Fruit fly (Drosophila melanogaster) whole organism, embryonic: ENCODE data around the gene Tfb5.

ENCODE experiments used
- Abd-B ChIP-seq: fragments of 200-800 bp; sonication (Bioruptor generic); optimal IDR thresholded peaks from 2 replicates; lab custom pipeline; 2018; ENCODE audit warnings: missing biosample characterization, mild to moderate bottlenecking, missing genetic modification characterization, moderate library complexity
- B-H2 ChIP-seq: fragments of 200-800 bp; sonication (Bioruptor generic); optimal IDR thresholded peaks from 2 replicates; lab custom pipeline; 2018; ENCODE audit warnings: missing biosample characterization, mild to moderate bottlenecking, missing genetic modification characterization
- Bgb ChIP-seq: fragments of 200-800 bp; sonication (Bioruptor generic); IDR thresholded peaks from 2 replicates; pipeline ENCODE4 v1.3.6; 2022; ENCODE audit warnings: missing biosample characterization, missing genetic modification characterization; ENCODE audit not compliant: partially characterized antibody
- CG10321 ChIP-seq: fragments of 200-800 bp; sonication (Bioruptor generic); IDR thresholded peaks from 2 replicates; pipeline ENCODE4 v1.3.6; 2022; ENCODE audit warnings: missing biosample characterization, missing genetic modification characterization
- CG10366 ChIP-seq: fragments of 200-800 bp; sonication (Bioruptor generic); IDR thresholded peaks from 2 replicates; pipeline ENCODE4 v1.3.6; 2022; ENCODE audit warnings: missing biosample characterization, missing genetic modification characterization
- CG10959 ChIP-seq: fragments of 200-800 bp; sonication (Bioruptor generic); IDR thresholded peaks from 2 replicates; pipeline ENCODE4 v1.3.6; 2022; ENCODE audit warnings: missing biosample characterization, missing genetic modification characterization
- CG1233 ChIP-seq: fragments of 200-800 bp; sonication (Bioruptor generic); optimal IDR thresholded peaks from 4 replicates; lab custom pipeline; 2018; ENCODE audit warnings: missing biosample characterization, mild to moderate bottlenecking, missing genetic modification characterization
- CG12769 ChIP-seq: fragments of 200-800 bp; sonication (Bioruptor generic); optimal IDR thresholded peaks from 2 replicates; lab custom pipeline; 2019; ENCODE audit warnings: missing biosample characterization, mild to moderate bottlenecking, missing genetic modification characterization, moderate library complexity
- CG14860 ChIP-seq: fragments of 200-800 bp; sonication (Bioruptor generic); IDR thresholded peaks from 3 replicates; pipeline ENCODE4 v1.3.6; 2022; ENCODE audit warnings: missing biosample characterization, missing genetic modification characterization; ENCODE audit not compliant: partially characterized antibody
- CG1602 ChIP-seq: fragments of 200-800 bp; sonication (Bioruptor generic); optimal IDR thresholded peaks from 3 replicates; lab custom pipeline; 2016; ENCODE audit warnings: missing biosample characterization, missing genetic modification characterization
- CG16863 ChIP-seq: fragments of 200-800 bp; sonication (Bioruptor generic); optimal IDR thresholded peaks from 3 replicates; lab custom pipeline; 2016; ENCODE audit warnings: missing biosample characterization, missing genetic modification characterization
- CG18476 ChIP-seq: fragments of 200-800 bp; sonication (Bioruptor generic); optimal IDR thresholded peaks from 2 replicates; lab custom pipeline; 2016; ENCODE audit warnings: missing biosample characterization, mild to moderate bottlenecking, missing genetic modification characterization
- CG2712 ChIP-seq: fragments of 200-800 bp; optimal IDR thresholded peaks from 3 replicates; lab custom pipeline; 2019; ENCODE audit warnings: missing biosample characterization, mild to moderate bottlenecking, missing genetic modification characterization, moderate library complexity
- CG4328 ChIP-seq: fragments of 200-800 bp; sonication (Bioruptor generic); optimal IDR thresholded peaks from 3 replicates; lab custom pipeline; 2017; ENCODE audit warnings: missing biosample characterization, missing genetic modification reagents, missing genetic modification characterization
- CG4617 ChIP-seq: fragments of 200-800 bp; sonication (Bioruptor generic); optimal IDR thresholded peaks from 3 replicates; lab custom pipeline; 2016; ENCODE audit warnings: missing biosample characterization, missing genetic modification characterization, borderline replicate concordance
- CG5180 ChIP-seq: fragments of 200-800 bp; sonication (Bioruptor generic); optimal IDR thresholded peaks from 3 replicates; lab custom pipeline; 2017; ENCODE audit warnings: missing biosample characterization, missing genetic modification characterization, mild to moderate bottlenecking, moderate library complexity, missing genetic modification reagents
- CG7372 ChIP-seq: fragments of 200-800 bp; sonication (Bioruptor generic); IDR thresholded peaks from 2 replicates; pipeline ENCODE4 v1.3.6; 2022; ENCODE audit warnings: missing biosample characterization, missing genetic modification characterization
- CG7786 ChIP-seq: fragments of 200-800 bp; sonication (Bioruptor generic); optimal IDR thresholded peaks from 2 replicates; lab custom pipeline; 2016; ENCODE audit warnings: missing biosample characterization, missing genetic modification characterization
- CG8290 ChIP-seq, 3 experiments: fragments of 200-800 bp; sonication (Bioruptor generic); optimal IDR thresholded peaks; 2 replicates each; lab custom pipeline; 2016 to 2019; ENCODE audit warnings: missing biosample characterization in 3 of 3, missing genetic modification characterization in 3 of 3, mild to moderate bottlenecking in 2 of 3, moderate library complexity in 1 of 3
- CG9437 ChIP-seq: fragments of 200-800 bp; sonication (Bioruptor generic); optimal IDR thresholded peaks from 2 replicates; lab custom pipeline; 2018; ENCODE audit warnings: missing biosample characterization, mild to moderate bottlenecking, missing genetic modification characterization
- Eip74EF ChIP-seq, 2 experiments: fragments of 200-800 bp in 1 of 2; fragments of >200 bp in 1 of 2; sonication (Bioruptor generic) in 1 of 2; optimal IDR thresholded peaks; 2 replicates each; lab custom pipeline; 2017 to 2019; ENCODE audit warnings: missing biosample characterization in 2 of 2, missing genetic modification characterization in 2 of 2, mild to moderate bottlenecking in 1 of 2, moderate library complexity in 1 of 2
- Ets65A ChIP-seq: fragments of 200-800 bp; sonication (Bioruptor generic); peaks from one replicate; lab custom pipeline; 2016; ENCODE audit warnings: missing biosample characterization, missing genetic modification characterization
- H2.0 ChIP-seq: fragments of 200-800 bp; sonication (Bioruptor generic); IDR thresholded peaks from 2 replicates; pipeline ENCODE4 v1.3.6; 2022; ENCODE audit warnings: missing biosample characterization, missing genetic modification characterization
- HLH54F ChIP-seq: fragments of 200-800 bp; sonication (Bioruptor generic); optimal IDR thresholded peaks from 3 replicates; lab custom pipeline; 2016; ENCODE audit warnings: missing biosample characterization, missing genetic modification characterization
- Jarid2 ChIP-seq: fragments of 200-800 bp; sonication (Bioruptor generic); optimal IDR thresholded peaks from 3 replicates; lab custom pipeline; 2017; ENCODE audit warnings: mild to moderate bottlenecking, missing biosample characterization, missing genetic modification reagents, missing genetic modification characterization
- NC2α ChIP-seq: fragments of 200-800 bp; sonication (Bioruptor generic); optimal IDR thresholded peaks from 2 replicates; lab custom pipeline; 2016; ENCODE audit warnings: missing biosample characterization, missing genetic modification characterization
- Nf-YA ChIP-seq: fragments of 200-800 bp; sonication (Bioruptor generic); IDR thresholded peaks from 2 replicates; pipeline ENCODE4 v1.3.6; 2022; ENCODE audit warnings: missing biosample characterization, missing genetic modification characterization
- Nf-YC ChIP-seq: fragments of 200-800 bp; optimal IDR thresholded peaks from 3 replicates; lab custom pipeline; 2019; ENCODE audit warnings: missing biosample characterization, mild to moderate bottlenecking, missing genetic modification characterization, moderate library complexity
- Oli ChIP-seq: fragments of 200-800 bp; sonication (Bioruptor generic); optimal IDR thresholded peaks from 2 replicates; lab custom pipeline; 2018; ENCODE audit warnings: missing biosample characterization, mild to moderate bottlenecking, missing genetic modification characterization, moderate library complexity
- Sry-δ ChIP-seq: fragments of 200-800 bp; sonication (Bioruptor generic); optimal IDR thresholded peaks from 2 replicates; lab custom pipeline; 2016; ENCODE audit warnings: missing biosample characterization, missing genetic modification characterization
- Ssrp ChIP-seq: fragments of 200-800 bp; sonication (Bioruptor generic); optimal IDR thresholded peaks from 2 replicates; lab custom pipeline; 2018; ENCODE audit warnings: missing biosample characterization, mild to moderate bottlenecking, missing genetic modification characterization, moderate library complexity
- TFAM ChIP-seq: fragments of 200-800 bp; sonication (Bioruptor generic); optimal IDR thresholded peaks from 2 replicates; lab custom pipeline; 2017; ENCODE audit warnings: missing biosample characterization, missing genetic modification characterization, inconsistent platforms
- Usf ChIP-seq: fragments of 200-800 bp; sonication (Bioruptor generic); optimal IDR thresholded peaks from 2 replicates; lab custom pipeline; 2017; ENCODE audit warnings: missing genotype, missing biosample characterization, missing genetic modification characterization
- bcd ChIP-seq: fragments of 200-800 bp; sonication (Bioruptor generic); optimal IDR thresholded peaks from 2 replicates; lab custom pipeline; 2017; ENCODE audit warnings: missing biosample characterization, mild to moderate bottlenecking, missing genetic modification characterization
- bowl ChIP-seq: fragments of 200-800 bp; sonication (Bioruptor generic); IDR thresholded peaks from 2 replicates; pipeline ENCODE4 v1.3.6; 2022; ENCODE audit warnings: missing biosample characterization, missing genetic modification characterization
- crp ChIP-seq, 2 experiments: fragments of 200-800 bp; sonication (Bioruptor generic); optimal IDR thresholded peaks; 2 replicates in 1 of 2; 3 replicates in 1 of 2; lab custom pipeline; 2017; ENCODE audit warnings: missing biosample characterization in 2 of 2, missing genetic modification characterization in 2 of 2, mild to moderate bottlenecking in 1 of 2, moderate library complexity in 1 of 2
- dan ChIP-seq: fragments of 200-800 bp; sonication (Bioruptor generic); IDR thresholded peaks from 2 replicates; pipeline ENCODE4 v1.3.6; 2022; ENCODE audit warnings: missing biosample characterization, missing genetic modification characterization
- dmrt11E ChIP-seq: fragments of 200-800 bp; sonication (Bioruptor generic); optimal IDR thresholded peaks from 3 replicates; lab custom pipeline; 2018; ENCODE audit warnings: missing biosample characterization, mild to moderate bottlenecking, missing genetic modification characterization, moderate library complexity
- dysf ChIP-seq: fragments of 200-800 bp; sonication (Bioruptor generic); IDR thresholded peaks from 3 replicates; pipeline ENCODE4 v1.3.6; 2022; ENCODE audit warnings: missing biosample characterization, missing genetic modification characterization
- esg ChIP-seq: fragments of 200-800 bp; sonication (Bioruptor generic); conservative IDR thresholded peaks from 2 replicates; pipeline ENCODE4 v1.3.6; 2022; ENCODE audit warnings: missing biosample characterization, missing genetic modification characterization
- kah ChIP-seq: fragments of 200-800 bp; sonication (Bioruptor generic); optimal IDR thresholded peaks from 2 replicates; lab custom pipeline; 2018; ENCODE audit warnings: missing biosample characterization, mild to moderate bottlenecking, missing genetic modification characterization
- kni ChIP-seq: fragments of 200-800 bp; sonication (Bioruptor generic); optimal IDR thresholded peaks from 3 replicates; lab custom pipeline; 2017; ENCODE audit warnings: mild to moderate bottlenecking, missing biosample characterization, missing genetic modification reagents, missing genetic modification characterization
- mld ChIP-seq: fragments of 200-800 bp; sonication (Bioruptor generic); IDR thresholded peaks from 3 replicates; pipeline ENCODE4 v1.3.6; 2022; ENCODE audit warnings: missing biosample characterization, missing genetic modification characterization; ENCODE audit not compliant: partially characterized antibody
- nau ChIP-seq: fragments of 200-800 bp; sonication (Bioruptor generic); optimal IDR thresholded peaks from 3 replicates; lab custom pipeline; 2017; ENCODE audit warnings: missing biosample characterization, mild to moderate bottlenecking, missing genetic modification characterization, missing genetic modification reagents
- nom ChIP-seq: fragments of 200-800 bp; sonication (Bioruptor generic); optimal IDR thresholded peaks from 2 replicates; lab custom pipeline; 2017; ENCODE audit warnings: missing biosample characterization, missing genetic modification characterization, mild to moderate bottlenecking, moderate library complexity, missing genetic modification reagents
- pzg ChIP-seq: fragments of 200-800 bp; sonication (Bioruptor generic); optimal IDR thresholded peaks from 3 replicates; lab custom pipeline; 2018; ENCODE audit warnings: missing biosample characterization, mild to moderate bottlenecking, missing genetic modification characterization, moderate library complexity
- schlank ChIP-seq: fragments of 200-800 bp; sonication (Bioruptor generic); optimal IDR thresholded peaks from 2 replicates; lab custom pipeline; 2018; ENCODE audit warnings: missing biosample characterization, mild to moderate bottlenecking, missing genetic modification characterization
- sens ChIP-seq: fragments of 200-800 bp; sonication (Bioruptor generic); peaks from one replicate; lab custom pipeline; 2016; ENCODE audit warnings: missing biosample characterization, missing genetic modification characterization
- vvl ChIP-seq: fragments of 200-800 bp; sonication (Bioruptor generic); IDR thresholded peaks from 2 replicates; pipeline ENCODE4 v1.3.6; 2022; ENCODE audit warnings: missing biosample characterization, missing genetic modification characterization

Tfb5 gene

DNA sequence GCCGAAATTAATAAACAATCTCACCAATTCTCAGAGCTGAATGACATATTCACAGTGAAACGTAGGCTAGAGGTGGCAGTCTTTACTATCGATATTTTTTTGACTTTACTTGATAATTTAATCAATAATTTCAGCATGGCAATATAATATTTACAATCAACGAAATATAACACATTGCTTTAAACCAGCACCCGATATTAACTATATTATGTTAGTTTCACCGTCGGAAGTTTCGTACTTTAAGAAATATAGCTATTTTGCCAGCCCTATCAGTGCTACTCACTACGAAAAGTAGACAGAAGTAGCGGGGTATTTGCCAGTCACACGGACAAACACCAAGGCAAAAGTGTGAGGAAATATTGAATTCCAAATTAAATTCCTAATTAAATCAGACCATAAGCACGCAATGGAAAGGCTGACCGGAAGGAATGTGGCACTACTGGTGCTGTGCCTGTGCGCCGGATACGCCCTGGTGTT, at the start of gene Tfb5, which contains the start of the genes CG31917 and SelT (continued):
- peak; percentile 59 for TF ChIP-seq HLH54F (GFP tag; lab: Kevin White, UChicago)
- peak; percentile 73 for TF ChIP-seq CG2712
- no peak for TF ChIP-seq Jarid2 (GFP tag; lab: Kevin White, UChicago)
- no peak for TF ChIP-seq mld (GFP tag; lab: Robert Waterston, UW)
- TF ChIP-seq CG12769: no peak
- peak; percentile 57 for TF ChIP-seq CG16863 (GFP tag; lab: Kevin White, UChicago)
- TF ChIP-seq Usf: peak; percentile 10
- TF ChIP-seq Nf-YC (tag; lab: Kevin White, UChicago): no peak
- no peak for TF ChIP-seq TFAM
- peak; percentile 45 for TF ChIP-seq Ssrp (tag; lab: Kevin White, UChicago)
- peak; percentile 94 for TF ChIP-seq Ets65A (GFP tag; lab: Kevin White, UChicago)
- no peak for TF ChIP-seq H2.0 (GFP tag; lab: Robert Waterston, UW)
- peak; percentile 89 for TF ChIP-seq sens (GFP tag; lab: Kevin White, UChicago)
- TF ChIP-seq schlank (tag; lab: Kevin White, UChicago): peak; percentile 3
- TF ChIP-seq CG14860 (GFP tag; lab: Robert Waterston, UW): 0 out of 3 replicates have a peak, but pooled peaks have one; percentile 42
- no peak for TF ChIP-seq kni
- no peak for TF ChIP-seq NC2α (GFP tag; lab: Kevin White, UChicago)
- no peak for TF ChIP-seq CG10321 (GFP tag; lab: Robert Waterston, UW)
- peak; percentile 75 for TF ChIP-seq Bgb (GFP tag; lab: Robert Waterston, UW)
- TF ChIP-seq dmrt11E (tag; lab: Kevin White, UChicago): peak; percentile 52
- TF ChIP-seq Nf-YA: no peak
- TF ChIP-seq crp (GFP tag; optimal IDR thresholded peaks at IDR 0.05; lab: Kevin White, UChicago): no peak
- TF ChIP-seq CG5180 (GFP tag; lab: Kevin White, UChicago): no peak
- TF ChIP-seq CG1233 (GFP tag; lab: Kevin White, UChicago): peak; percentile 46
- TF ChIP-seq CG4617 (GFP tag; lab: Kevin White, UChicago): peak; percentile 89
- TF ChIP-seq dysf (GFP tag; lab: Robert Waterston, UW): peak; percentile 57; the same call in 1 of the 3 replicates
- TF ChIP-seq pzg (GFP tag; lab: Kevin White, UChicago): peak; percentile 83
- no peak for TF ChIP-seq dan (GFP tag; lab: Robert Waterston, UW)
- peak; percentile 35; the same call in 1 of the 2 replicates for TF ChIP-seq CG10366 (GFP tag; lab: Robert Waterston, UW)
- TF ChIP-seq nau (GFP tag; lab: Kevin White, UChicago): no peak
- peak; percentile 62 for TF ChIP-seq vvl (GFP tag; lab: Robert Waterston, UW)
- peak; percentile 64 for TF ChIP-seq CG8290 (GFP tag; optimal IDR thresholded peaks at IDR 0.05; lab: Kevin White, UChicago)
- TF ChIP-seq CG8290 (tag; optimal IDR thresholded peaks at IDR 0.05; lab: Kevin White, UChicago): no peak
- TF ChIP-seq bowl: no peak
- TF ChIP-seq CG18476 (GFP tag; lab: Kevin White, UChicago): peak; percentile 17
- TF ChIP-seq kah (GFP tag; lab: Kevin White, UChicago): no peak
- TF ChIP-seq CG7786: peak; percentile 39
- TF ChIP-seq B-H2 (GFP tag; lab: Kevin White, UChicago): peak; percentile 42
- TF ChIP-seq bcd (GFP tag; lab: Kevin White, UChicago): peak; percentile 32
- TF ChIP-seq Abd-B: peak; percentile 46
- 0 out of 2 replicates have a peak, but pooled peaks have one; percentile 21 for TF ChIP-seq CG7372 (GFP tag; lab: Robert Waterston, UW)
- TF ChIP-seq Sry-δ (GFP tag; lab: Kevin White, UChicago): peak; percentile 91
- TF ChIP-seq CG4328 (GFP tag; lab: Kevin White, UChicago): peak; percentile 5
- peak; percentile 15 for TF ChIP-seq Oli (tag; lab: Kevin White, UChicago)
- no peak for TF ChIP-seq esg (GFP tag; lab: Robert Waterston, UW)
- no peak for TF ChIP-seq CG10959
- TF ChIP-seq CG1602 (GFP tag; lab: Kevin White, UChicago): peak; percentile 55
- TF ChIP-seq nom (GFP tag; lab: Kevin White, UChicago): no peak
- no peak for TF ChIP-seq CG9437
- TF ChIP-seq Eip74EF (GFP tag; optimal IDR thresholded peaks at IDR 0.05; lab: Kevin White, UChicago): peak in 1 of 2 experiments; percentile 4
